Fruit fly (Drosophila melanogaster) whole organism, embryonic: Measurements from ENCODE around the gene Hacd1.

Experiments used
- Asciz ChIP-seq: fragments of 200-800 bp; sonication (Bioruptor generic); optimal IDR thresholded peaks from 2 replicates; lab custom pipeline; 2017; ENCODE audit warnings: missing biosample characterization, mild to moderate bottlenecking, missing genetic modification characterization, missing genetic modification reagents
- Atf6 ChIP-seq: fragments of 200-800 bp; sonication (Bioruptor generic); IDR thresholded peaks from 2 replicates; pipeline ENCODE4 v1.3.6; 2022; ENCODE audit warnings: missing biosample characterization, missing genetic modification characterization
- CG10654 ChIP-seq: fragments of 200-800 bp; sonication (Bioruptor generic); optimal IDR thresholded peaks from 2 replicates; lab custom pipeline; 2016; ENCODE audit warnings: missing biosample characterization, missing genetic modification characterization
- CG11247 ChIP-seq: fragments of 200-800 bp; sonication (Bioruptor generic); IDR thresholded peaks from 2 replicates; pipeline ENCODE4 v1.3.6; 2022; ENCODE audit warnings: missing biosample characterization, missing genetic modification characterization
- CG11560 ChIP-seq: fragments of 200-800 bp; sonication (Bioruptor generic); IDR thresholded peaks from 3 replicates; pipeline ENCODE4 v1.3.6; 2022; ENCODE audit warnings: missing biosample characterization, missing genetic modification characterization
- CG11695 ChIP-seq: fragments of 200-800 bp; sonication (Bioruptor generic); IDR thresholded peaks from 3 replicates; pipeline ENCODE4 v1.3.6; 2022; ENCODE audit warnings: missing biosample characterization, missing genetic modification characterization
- CG14014 ChIP-seq: fragments of 200-800 bp; sonication (Bioruptor generic); IDR thresholded peaks from 2 replicates; pipeline ENCODE4 v1.3.6; 2022; ENCODE audit warnings: missing biosample characterization, missing genetic modification characterization
- CG15269 ChIP-seq: fragments of 200-800 bp; sonication (Bioruptor generic); optimal IDR thresholded peaks from 2 replicates; lab custom pipeline; 2018; ENCODE audit warnings: missing biosample characterization, mild to moderate bottlenecking, missing genetic modification characterization, moderate library complexity
- CG17612 ChIP-seq: fragments of 200-800 bp; sonication (Bioruptor generic); IDR thresholded peaks from 2 replicates; pipeline ENCODE4 v1.3.6; 2022; ENCODE audit warnings: missing biosample characterization, missing genetic modification characterization
- CG18262 ChIP-seq: fragments of 200-800 bp; optimal IDR thresholded peaks from 3 replicates; lab custom pipeline; 2019; ENCODE audit warnings: missing biosample characterization, mild to moderate bottlenecking, missing genetic modification characterization, moderate library complexity
- CG2120 ChIP-seq: fragments of 200-800 bp; sonication (Bioruptor generic); optimal IDR thresholded peaks from 3 replicates; lab custom pipeline; 2016; ENCODE audit warnings: missing biosample characterization, missing genetic modification characterization
- CG31365 ChIP-seq: fragments of 200-800 bp; sonication (Bioruptor generic); optimal IDR thresholded peaks from 2 replicates; lab custom pipeline; 2018; ENCODE audit warnings: missing biosample characterization, mild to moderate bottlenecking, missing genetic modification characterization
- CG31441 ChIP-seq: fragments of 200-800 bp; sonication (Bioruptor generic); IDR thresholded peaks from 2 replicates; pipeline ENCODE4 v1.3.6; 2022; ENCODE audit warnings: missing biosample characterization, missing genetic modification characterization
- CG3281 ChIP-seq: fragments of 200-800 bp; sonication (Bioruptor generic); optimal IDR thresholded peaks from 3 replicates; lab custom pipeline; 2017; ENCODE audit warnings: missing biosample characterization, mild to moderate bottlenecking, missing genetic modification characterization
- CG4617 ChIP-seq: fragments of 200-800 bp; sonication (Bioruptor generic); optimal IDR thresholded peaks from 3 replicates; lab custom pipeline; 2016; ENCODE audit warnings: missing biosample characterization, missing genetic modification characterization, borderline replicate concordance
- CG4820 ChIP-seq: fragments of 200-800 bp; sonication (Bioruptor generic); optimal IDR thresholded peaks from 3 replicates; lab custom pipeline; 2016; ENCODE audit warnings: missing biosample characterization, missing genetic modification characterization
- CG5245 ChIP-seq: fragments of 200-800 bp; sonication (Bioruptor generic); optimal IDR thresholded peaks from 3 replicates; lab custom pipeline; 2016; ENCODE audit warnings: missing biosample characterization, missing genetic modification characterization
- CG6254 ChIP-seq: fragments of 200-800 bp; sonication (Bioruptor generic); optimal IDR thresholded peaks from 3 replicates; lab custom pipeline; 2017; ENCODE audit warnings: mild to moderate bottlenecking, missing biosample characterization, missing genetic modification reagents, missing genetic modification characterization
- CG6813 ChIP-seq: fragments of 200-800 bp; sonication (Bioruptor generic); optimal IDR thresholded peaks from 2 replicates; lab custom pipeline; 2017; ENCODE audit warnings: missing biosample characterization, missing genetic modification characterization, mild to moderate bottlenecking, moderate library complexity, missing genetic modification reagents
- CG9932 ChIP-seq: fragments of 200-800 bp; sonication (Bioruptor generic); IDR thresholded peaks from 2 replicates; pipeline ENCODE4 v1.3.6; 2022; ENCODE audit warnings: missing biosample characterization, missing genetic modification characterization
- CHES-1-like ChIP-seq: fragments of 200-800 bp; sonication (Bioruptor generic); optimal IDR thresholded peaks from 2 replicates; lab custom pipeline; 2016; ENCODE audit warnings: missing biosample characterization, missing genetic modification characterization
- Dip2 ChIP-seq: fragments of 200-800 bp; sonication (Bioruptor generic); IDR thresholded peaks from 2 replicates; pipeline ENCODE4 v1.3.6; 2022; ENCODE audit warnings: missing biosample characterization, missing genetic modification characterization
- Dp ChIP-seq: fragments of 200-800 bp; sonication (Bioruptor generic); optimal IDR thresholded peaks from 2 replicates; lab custom pipeline; 2018; ENCODE audit warnings: missing biosample characterization, mild to moderate bottlenecking, missing genetic modification characterization, moderate library complexity
- Dref ChIP-seq: fragments of 200-800 bp; sonication (Bioruptor generic); IDR thresholded peaks from 2 replicates; pipeline ENCODE4 v1.3.6; 2022; ENCODE audit warnings: missing biosample characterization, missing genetic modification characterization
- Oli ChIP-seq: fragments of 200-800 bp; sonication (Bioruptor generic); optimal IDR thresholded peaks from 2 replicates; lab custom pipeline; 2018; ENCODE audit warnings: missing biosample characterization, mild to moderate bottlenecking, missing genetic modification characterization, moderate library complexity
- Sin3A ChIP-seq: fragments of >200 bp; optimal IDR thresholded peaks from 2 replicates; lab custom pipeline; 2018
- Sox100B ChIP-seq: fragments of 200-800 bp; sonication (Bioruptor generic); optimal IDR thresholded peaks from 3 replicates; lab custom pipeline; 2018; ENCODE audit warnings: missing biosample characterization, mild to moderate bottlenecking, missing genetic modification characterization
- Spps ChIP-seq: fragments of 200-800 bp; sonication (Bioruptor generic); optimal IDR thresholded peaks from 2 replicates; lab custom pipeline; 2018; ENCODE audit warnings: missing biosample characterization, mild to moderate bottlenecking, missing genetic modification characterization
- Sry-β ChIP-seq: fragments of 200-800 bp; sonication (Bioruptor generic); optimal IDR thresholded peaks from 2 replicates; lab custom pipeline; 2018; ENCODE audit warnings: missing biosample characterization, mild to moderate bottlenecking, missing genetic modification characterization, moderate library complexity
- Ssrp ChIP-seq: fragments of 200-800 bp; sonication (Bioruptor generic); optimal IDR thresholded peaks from 2 replicates; lab custom pipeline; 2018; ENCODE audit warnings: missing biosample characterization, mild to moderate bottlenecking, missing genetic modification characterization, moderate library complexity
- YL-1 ChIP-seq: fragments of 200-800 bp; sonication (Bioruptor generic); optimal IDR thresholded peaks from 3 replicates; lab custom pipeline; 2017; ENCODE audit warnings: missing biosample characterization, mild to moderate bottlenecking, missing genetic modification characterization
- ac ChIP-seq: fragments of 200-800 bp; sonication (Bioruptor generic); optimal IDR thresholded peaks from 3 replicates; lab custom pipeline; 2017; ENCODE audit warnings: missing biosample characterization, mild to moderate bottlenecking, missing genetic modification characterization
- ara ChIP-seq: fragments of 200-800 bp; sonication (Bioruptor generic); IDR thresholded peaks from 2 replicates; pipeline ENCODE4 v1.3.6; 2022; ENCODE audit warnings: missing biosample characterization, missing genetic modification characterization
- chif ChIP-seq, 2 experiments: fragments of 200-800 bp; sonication (Bioruptor generic); optimal IDR thresholded peaks; 3 replicates each; lab custom pipeline; 2016; ENCODE audit warnings: missing biosample characterization in 2 of 2, missing genetic modification characterization in 2 of 2
- chn ChIP-seq: fragments of 200-800 bp; sonication (Bioruptor generic); optimal IDR thresholded peaks from 2 replicates; lab custom pipeline; 2016; ENCODE audit warnings: missing biosample characterization, missing genetic modification characterization
- dmrt11E ChIP-seq: fragments of 200-800 bp; sonication (Bioruptor generic); optimal IDR thresholded peaks from 3 replicates; lab custom pipeline; 2018; ENCODE audit warnings: missing biosample characterization, mild to moderate bottlenecking, missing genetic modification characterization, moderate library complexity
- dpn ChIP-seq, 2 experiments: fragments of 200-800 bp; sonication (Bioruptor generic); optimal IDR thresholded peaks; 3 replicates each; lab custom pipeline; 2016; ENCODE audit warnings: missing biosample characterization in 2 of 2, missing genetic modification characterization in 2 of 2
- fd96Cb ChIP-seq: fragments of 200-800 bp; sonication (Bioruptor generic); optimal IDR thresholded peaks from 2 replicates; lab custom pipeline; 2018; ENCODE audit warnings: missing biosample characterization, mild to moderate bottlenecking, missing genetic modification characterization, moderate library complexity
- hkb ChIP-seq, 2 experiments: fragments of 200-800 bp in 1 of 2; fragments of >200 bp in 1 of 2; sonication (Bioruptor generic) in 1 of 2; IDR thresholded peaks in 1 of 2; optimal IDR thresholded peaks in 1 of 2; 2 replicates each; pipeline versions ENCODE4 v1.3.6 to Lab custom; 2017 to 2022; ENCODE audit warnings: missing biosample characterization in 1 of 2, missing genetic modification characterization in 1 of 2
- kay ChIP-seq: fragments of 200-800 bp; sonication (Bioruptor generic); optimal IDR thresholded peaks from 2 replicates; lab custom pipeline; 2016; ENCODE audit warnings: missing biosample characterization, missing genetic modification characterization
- lab ChIP-seq: fragments of 200-800 bp; sonication (Bioruptor generic); optimal IDR thresholded peaks from 3 replicates; lab custom pipeline; 2017; ENCODE audit warnings: missing biosample characterization, missing genetic modification characterization, mild to moderate bottlenecking, moderate library complexity, missing genetic modification reagents
- phol ChIP-seq: fragments of 200-800 bp; sonication (Bioruptor generic); optimal IDR thresholded peaks from 3 replicates; lab custom pipeline; 2018; ENCODE audit warnings: missing biosample characterization, mild to moderate bottlenecking, missing genetic modification characterization, moderate library complexity
- prd ChIP-seq, 3 experiments: fragments of >200 bp in 2 of 3; fragments of 200-800 bp in 1 of 3; sonication (Bioruptor generic) in 1 of 3; optimal IDR thresholded peaks in 2 of 3; IDR thresholded peaks in 1 of 3; 2 replicates in 2 of 3; 3 replicates in 1 of 3; pipeline versions ENCODE4 v1.3.6 to Lab custom; 2017 to 2022; ENCODE audit warnings: missing biosample characterization in 1 of 3, missing genetic modification characterization in 1 of 3
- run ChIP-seq: fragments of 200-800 bp; sonication (Bioruptor generic); optimal IDR thresholded peaks from 3 replicates; lab custom pipeline; 2018; ENCODE audit warnings: missing biosample characterization, mild to moderate bottlenecking, missing genetic modification characterization
- tin ChIP-seq: fragments of 200-800 bp; sonication (Bioruptor generic); optimal IDR thresholded peaks from 3 replicates; lab custom pipeline; 2016; ENCODE audit warnings: missing biosample characterization, missing genetic modification characterization
- tup ChIP-seq: fragments of 200-800 bp; sonication (Bioruptor generic); optimal IDR thresholded peaks from 2 replicates; lab custom pipeline; 2016; ENCODE audit warnings: missing biosample characterization, mild to moderate bottlenecking, missing genetic modification characterization, moderate library complexity
- wek ChIP-seq: fragments of 200-800 bp; sonication (Bioruptor generic); optimal IDR thresholded peaks from 3 replicates; lab custom pipeline; 2018; ENCODE audit warnings: missing biosample characterization, mild to moderate bottlenecking, missing genetic modification characterization, moderate library complexity

Gene Hacd1

DNA sequence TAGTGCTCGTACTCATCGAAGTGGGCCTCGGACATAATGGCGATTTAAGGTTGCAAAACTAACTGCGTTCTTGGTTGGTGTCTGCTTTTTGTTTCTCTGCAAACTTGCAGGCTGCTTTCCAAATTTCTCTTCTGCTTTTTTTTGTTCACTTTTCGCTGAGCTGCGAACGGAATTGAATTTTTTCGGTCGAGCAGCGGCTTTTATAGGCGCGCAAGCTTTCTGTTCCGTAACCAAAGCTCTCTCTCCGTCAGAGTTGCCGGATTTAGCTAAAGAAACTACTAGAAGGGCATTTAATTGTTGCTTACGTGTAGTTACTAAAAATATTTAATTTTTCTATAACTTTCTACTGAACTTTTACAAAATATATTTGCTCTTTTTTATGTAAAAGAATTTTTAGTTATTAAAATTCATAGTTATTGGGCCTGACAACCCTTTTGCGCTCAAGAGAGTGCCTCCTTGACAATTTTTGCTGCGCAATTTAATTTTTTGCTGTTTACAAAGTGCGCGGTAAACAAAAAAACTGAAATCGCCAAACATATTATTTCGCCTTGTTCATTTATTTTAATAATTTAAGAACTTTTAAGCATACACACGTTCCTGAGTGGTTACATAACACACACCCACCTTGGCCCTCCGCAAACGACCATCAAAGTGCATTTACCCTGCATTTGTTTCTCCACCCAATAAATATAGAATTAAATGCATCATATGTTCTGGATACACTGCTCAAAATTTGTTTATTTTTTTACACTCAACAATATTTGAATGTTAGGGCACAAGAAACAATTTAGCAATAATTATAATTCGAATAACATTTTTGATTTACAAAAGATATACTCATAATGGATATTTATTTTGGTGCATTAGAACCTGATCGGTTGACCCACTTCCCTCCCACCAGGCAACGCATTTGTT, 44.1 kb upstream of the Hacd1 start, which contains the start of gene CG6770 (continued):
- TF ChIP-seq CG31441 (GFP tag; lab: Robert Waterston, UW) (peak; percentile 81), ara (GFP tag; lab: Robert Waterston, UW) (peak; percentile 62), Oli (peak; percentile 77), hkb (optimal IDR thresholded peaks at IDR 0.05; lab: Kevin White, UChicago) (no peak), hkb (GFP tag; IDR thresholded peaks at IDR 0.05; lab: Robert Waterston, UW) (peak; percentile 93), lab (peak; percentile 95), CG10654 (no peak), dpn (GFP tag; optimal IDR thresholded peaks at IDR 0.05; lab: Kevin White, UChicago) (peak; percentile 71), chif (GFP tag; optimal IDR thresholded peaks at IDR 0.05; lab: Kevin White, UChicago) (peak in 1 of 2 experiments; percentile 19), Atf6 (GFP tag; lab: Robert Waterston, UW) (peak; percentile 90), CG31365 (tag; lab: Kevin White, UChicago) (peak; percentile 25), tin (GFP tag; lab: Kevin White, UChicago) (peak; percentile 48), CG5245 (peak; percentile 57), tup (GFP tag; lab: Kevin White, UChicago) (peak; percentile 52), CG11247 (peak; percentile 82), CG4820 (GFP tag; lab: Kevin White, UChicago) (peak; percentile 27), CG2120 (peak; percentile 84), wek (GFP tag; lab: Kevin White, UChicago) (no peak), Dip2 (GFP tag; lab: Robert Waterston, UW) (no peak), Dp (GFP tag; lab: Kevin White, UChicago) (peak; percentile 28), CG11560 (tag; lab: Robert Waterston, UW) (no peak; the same call in 2 of the 3 replicates), CG17612 (GFP tag; lab: Robert Waterston, UW) (no peak), Spps (tag; lab: Kevin White, UChicago) (peak; percentile 49), Sry-β (GFP tag; lab: Kevin White, UChicago) (peak; percentile 76), CG14014 (GFP tag; lab: Robert Waterston, UW) (peak; percentile 89), CG11695 (peak; percentile 92), kay (GFP tag; lab: Kevin White, UChicago) (peak; percentile 8), Dref (0 out of 2 replicates have a peak, but pooled peaks have one; percentile 4), Sin3A (lab: Kevin White, UChicago) (no peak), prd (optimal IDR thresholded peaks at IDR 0.05; lab: Kevin White, UChicago) (no peak), prd (GFP tag; IDR thresholded peaks at IDR 0.05; lab: Robert Waterston, UW) (peak; percentile 93), CG6813 (GFP tag; lab: Kevin White, UChicago) (peak; percentile 88), CG6254 (GFP tag; lab: Kevin White, UChicago) (no peak), Sox100B (GFP tag; lab: Kevin White, UChicago) (peak; percentile 84), CG18262 (tag; lab: Kevin White, UChicago) (peak; percentile 68), Ssrp (tag; lab: Kevin White, UChicago) (peak; percentile 43), phol (tag; lab: Kevin White, UChicago) (peak; percentile 52), dmrt11E (tag; lab: Kevin White, UChicago) (no peak), Asciz (GFP tag; lab: Kevin White, UChicago) (peak; percentile 65), ac (GFP tag; lab: Kevin White, UChicago) (peak; percentile 28), CG3281 (peak; percentile 85), chn (GFP tag; lab: Kevin White, UChicago) (peak; percentile 47), CG4617 (GFP tag; lab: Kevin White, UChicago) (peak; percentile 8), CG9932 (GFP tag; lab: Robert Waterston, UW) (peak; percentile 85), run (tag; lab: Kevin White, UChicago) (peak; percentile 72), CHES-1-like (GFP tag; lab: Kevin White, UChicago) (peak; percentile 41), YL-1 (GFP tag; lab: Kevin White, UChicago) (peak; percentile 69), CG15269 (tag; lab: Kevin White, UChicago) (peak; percentile 90), fd96Cb (peak; percentile 51)
